Fruit fly (Drosophila melanogaster) whole organism, embryonic: ENCODE data around the gene CG46439.

Source experiments
- Atf3 ChIP-seq: fragments of 200-800 bp; sonication (Bioruptor generic); optimal IDR thresholded peaks from 3 replicates; lab custom pipeline; 2016; ENCODE audit warnings: missing biosample characterization, missing genetic modification characterization
- Bgb ChIP-seq: fragments of 200-800 bp; sonication (Bioruptor generic); IDR thresholded peaks from 2 replicates; pipeline ENCODE4 v1.3.6; 2022; ENCODE audit warnings: missing biosample characterization, missing genetic modification characterization; ENCODE audit not compliant: partially characterized antibody
- CG1233 ChIP-seq: fragments of 200-800 bp; sonication (Bioruptor generic); optimal IDR thresholded peaks from 4 replicates; lab custom pipeline; 2018; ENCODE audit warnings: missing biosample characterization, mild to moderate bottlenecking, missing genetic modification characterization
- CG12659 ChIP-seq: fragments of 200-800 bp; sonication (Bioruptor generic); optimal IDR thresholded peaks from 3 replicates; lab custom pipeline; 2017; ENCODE audit warnings: mild to moderate bottlenecking, missing biosample characterization, missing genetic modification reagents, missing genetic modification characterization
- CG12769 ChIP-seq: fragments of 200-800 bp; sonication (Bioruptor generic); optimal IDR thresholded peaks from 2 replicates; lab custom pipeline; 2019; ENCODE audit warnings: missing biosample characterization, mild to moderate bottlenecking, missing genetic modification characterization, moderate library complexity
- CG13287 ChIP-seq: fragments of 200-800 bp; sonication (Bioruptor generic); IDR thresholded peaks from 2 replicates; pipeline ENCODE4 v1.3.6; 2022; ENCODE audit warnings: missing biosample characterization, missing genetic modification characterization; ENCODE audit not compliant: partially characterized antibody
- CG14014 ChIP-seq: fragments of 200-800 bp; sonication (Bioruptor generic); IDR thresholded peaks from 2 replicates; pipeline ENCODE4 v1.3.6; 2022; ENCODE audit warnings: missing biosample characterization, missing genetic modification characterization
- CG1529 ChIP-seq: fragments of 200-800 bp; sonication (Bioruptor generic); optimal IDR thresholded peaks from 3 replicates; lab custom pipeline; 2018; ENCODE audit warnings: missing biosample characterization, missing genetic modification characterization
- CG15514 ChIP-seq: fragments of 200-800 bp; sonication (Bioruptor generic); optimal IDR thresholded peaks from 3 replicates; lab custom pipeline; 2017; ENCODE audit warnings: missing biosample characterization, missing genetic modification characterization, mild to moderate bottlenecking, moderate library complexity, missing genetic modification reagents
- CG17186 ChIP-seq: fragments of 200-800 bp; sonication (Bioruptor generic); optimal IDR thresholded peaks from 3 replicates; lab custom pipeline; 2017; ENCODE audit warnings: missing biosample characterization, missing genetic modification reagents, missing genetic modification characterization
- CG31224 ChIP-seq: fragments of 200-800 bp; sonication (Bioruptor generic); IDR thresholded peaks from 2 replicates; pipeline ENCODE4 v1.3.6; 2022; ENCODE audit warnings: missing biosample characterization, missing genetic modification characterization
- CG32532 ChIP-seq: fragments of 200-800 bp; sonication (Bioruptor generic); IDR thresholded peaks from 2 replicates; pipeline ENCODE4 v1.3.6; 2022; ENCODE audit warnings: missing biosample characterization, missing genetic modification characterization
- CG32767 ChIP-seq: fragments of 200-800 bp; sonication (Bioruptor generic); IDR thresholded peaks from 2 replicates; pipeline ENCODE4 v1.3.6; 2022; ENCODE audit warnings: missing biosample characterization, missing genetic modification characterization
- CG32772 ChIP-seq: fragments of 200-800 bp; sonication (Bioruptor generic); IDR thresholded peaks from 2 replicates; pipeline ENCODE4 v1.3.6; 2022; ENCODE audit warnings: missing biosample characterization, missing genetic modification characterization
- CG3838 ChIP-seq: fragments of 200-800 bp; sonication (Bioruptor generic); optimal IDR thresholded peaks from 3 replicates; lab custom pipeline; 2016; ENCODE audit warnings: missing biosample characterization, missing genetic modification characterization
- CG5180 ChIP-seq: fragments of 200-800 bp; sonication (Bioruptor generic); optimal IDR thresholded peaks from 3 replicates; lab custom pipeline; 2017; ENCODE audit warnings: missing biosample characterization, missing genetic modification characterization, mild to moderate bottlenecking, moderate library complexity, missing genetic modification reagents
- CG6854 ChIP-seq: fragments of 200-800 bp; sonication (Bioruptor generic); optimal IDR thresholded peaks from 3 replicates; lab custom pipeline; 2017; ENCODE audit warnings: missing biosample characterization, mild to moderate bottlenecking, missing genetic modification characterization
- CG8089 ChIP-seq: fragments of 200-800 bp; sonication (Bioruptor generic); optimal IDR thresholded peaks from 3 replicates; lab custom pipeline; 2016; ENCODE audit warnings: missing biosample characterization, missing genetic modification characterization
- CG8944 ChIP-seq: fragments of 200-800 bp; sonication (Bioruptor generic); optimal IDR thresholded peaks from 3 replicates; lab custom pipeline; 2016; ENCODE audit warnings: missing biosample characterization, missing genetic modification characterization
- CHES-1-like ChIP-seq: fragments of 200-800 bp; sonication (Bioruptor generic); optimal IDR thresholded peaks from 2 replicates; lab custom pipeline; 2016; ENCODE audit warnings: missing biosample characterization, missing genetic modification characterization
- Dfd ChIP-seq, 2 experiments: fragments of >200 bp; optimal IDR thresholded peaks; 2 replicates each; lab custom pipeline; 2017; ENCODE audit warnings: missing biosample characterization in 2 of 2, missing genetic modification characterization in 2 of 2
- HmgZ ChIP-seq: fragments of 200-800 bp; sonication (Bioruptor generic); optimal IDR thresholded peaks from 2 replicates; lab custom pipeline; 2018; ENCODE audit warnings: missing biosample characterization, mild to moderate bottlenecking, missing genetic modification characterization
- Hmx ChIP-seq: fragments of 200-800 bp; sonication (Bioruptor generic); optimal IDR thresholded peaks from 2 replicates; lab custom pipeline; 2016; ENCODE audit warnings: missing biosample characterization, missing genetic modification characterization
- Hr78 ChIP-seq, 2 experiments: fragments of 200-800 bp in 1 of 2; fragments of >200 bp in 1 of 2; sonication (Bioruptor generic) in 1 of 2; optimal IDR thresholded peaks; 2 replicates each; lab custom pipeline; 2017 to 2019; ENCODE audit warnings: missing biosample characterization in 2 of 2, missing genetic modification characterization in 2 of 2, mild to moderate bottlenecking in 1 of 2, moderate library complexity in 1 of 2
- Lhr ChIP-seq: fragments of 200-800 bp; sonication (Bioruptor generic); optimal IDR thresholded peaks from 3 replicates; lab custom pipeline; 2017; ENCODE audit warnings: mild to moderate bottlenecking, missing biosample characterization, missing genetic modification reagents, missing genetic modification characterization
- MESR4 ChIP-seq: fragments of 200-800 bp; sonication (Bioruptor generic); optimal IDR thresholded peaks from 2 replicates; lab custom pipeline; 2018; ENCODE audit warnings: missing biosample characterization, mild to moderate bottlenecking, missing genetic modification characterization, moderate library complexity
- Pdp1 ChIP-seq, 2 experiments: fragments of 200-800 bp; sonication (Bioruptor generic); optimal IDR thresholded peaks; 3 replicates each; lab custom pipeline; 2016; ENCODE audit warnings: missing biosample characterization in 2 of 2, missing genetic modification characterization in 2 of 2, mild to moderate bottlenecking in 1 of 2, moderate library complexity in 1 of 2
- Side ChIP-seq: fragments of 200-800 bp; sonication (Bioruptor generic); optimal IDR thresholded peaks from 2 replicates; lab custom pipeline; 2016; ENCODE audit warnings: missing biosample characterization, missing genetic modification characterization
- Trl ChIP-seq, 3 experiments: fragments of >200 bp in 2 of 3; fragments of 200-800 bp in 1 of 3; sonication (Bioruptor generic) in 1 of 3; optimal IDR thresholded peaks; 2 replicates in 1 of 3; 3 replicates in 2 of 3; lab custom pipeline; 2016 to 2017; ENCODE audit warnings: missing biosample characterization in 1 of 3, missing genetic modification characterization in 1 of 3
- ab ChIP-seq: fragments of 200-800 bp; sonication (Bioruptor generic); optimal IDR thresholded peaks from 2 replicates; lab custom pipeline; 2016; ENCODE audit warnings: missing biosample characterization, missing genetic modification characterization
- ac ChIP-seq: fragments of 200-800 bp; sonication (Bioruptor generic); optimal IDR thresholded peaks from 3 replicates; lab custom pipeline; 2017; ENCODE audit warnings: missing biosample characterization, mild to moderate bottlenecking, missing genetic modification characterization
- al ChIP-seq: fragments of 200-800 bp; sonication (Bioruptor generic); IDR thresholded peaks from 2 replicates; pipeline ENCODE4 v1.3.6; 2022; ENCODE audit warnings: missing biosample characterization, missing genetic modification characterization
- aop ChIP-seq: fragments of 200-800 bp; sonication (Bioruptor generic); IDR thresholded peaks from 2 replicates; pipeline ENCODE4 v1.3.6; 2022; ENCODE audit warnings: missing biosample characterization, missing genetic modification characterization
- bowl ChIP-seq: fragments of 200-800 bp; sonication (Bioruptor generic); IDR thresholded peaks from 2 replicates; pipeline ENCODE4 v1.3.6; 2022; ENCODE audit warnings: missing biosample characterization, missing genetic modification characterization
- dati ChIP-seq: fragments of 200-800 bp; sonication (Bioruptor generic); IDR thresholded peaks from 2 replicates; pipeline ENCODE4 v1.3.6; 2022; ENCODE audit warnings: missing biosample characterization, missing genetic modification characterization
- dm ChIP-seq: fragments of 200-800 bp; sonication (Bioruptor generic); optimal IDR thresholded peaks from 3 replicates; lab custom pipeline; 2016; ENCODE audit warnings: missing biosample characterization, missing genetic modification characterization
- dmrt11E ChIP-seq: fragments of 200-800 bp; sonication (Bioruptor generic); optimal IDR thresholded peaks from 3 replicates; lab custom pipeline; 2018; ENCODE audit warnings: missing biosample characterization, mild to moderate bottlenecking, missing genetic modification characterization, moderate library complexity
- dpn ChIP-seq, 2 experiments: fragments of 200-800 bp; sonication (Bioruptor generic); optimal IDR thresholded peaks; 3 replicates each; lab custom pipeline; 2016; ENCODE audit warnings: missing biosample characterization in 2 of 2, missing genetic modification characterization in 2 of 2
- ems ChIP-seq: fragments of 200-800 bp; sonication (Bioruptor generic); optimal IDR thresholded peaks from 3 replicates; lab custom pipeline; 2016; ENCODE audit warnings: missing biosample characterization, missing genetic modification characterization
- esg ChIP-seq: fragments of 200-800 bp; sonication (Bioruptor generic); conservative IDR thresholded peaks from 2 replicates; pipeline ENCODE4 v1.3.6; 2022; ENCODE audit warnings: missing biosample characterization, missing genetic modification characterization
- fu2 ChIP-seq: fragments of 200-800 bp; sonication (Bioruptor generic); optimal IDR thresholded peaks from 2 replicates; lab custom pipeline; 2016; ENCODE audit warnings: missing biosample characterization, missing genetic modification characterization
- jumu ChIP-seq: fragments of 200-800 bp; sonication (Bioruptor generic); optimal IDR thresholded peaks from 3 replicates; lab custom pipeline; 2016; ENCODE audit warnings: missing biosample characterization, missing genetic modification characterization
- lbe ChIP-seq: fragments of 200-800 bp; sonication (Bioruptor generic); optimal IDR thresholded peaks from 2 replicates; lab custom pipeline; 2016; ENCODE audit warnings: missing biosample characterization, mild to moderate bottlenecking, missing genetic modification characterization
- luna ChIP-seq: fragments of 200-800 bp; sonication (Bioruptor generic); optimal IDR thresholded peaks from 2 replicates; lab custom pipeline; 2016; ENCODE audit warnings: missing biosample characterization, missing genetic modification characterization
- nerfin-1 ChIP-seq: fragments of 200-800 bp; sonication (Bioruptor generic); optimal IDR thresholded peaks from 3 replicates; lab custom pipeline; 2019; ENCODE audit warnings: missing biosample characterization, mild to moderate bottlenecking, missing genetic modification characterization, moderate library complexity
- otp ChIP-seq: fragments of 200-800 bp; sonication (Bioruptor generic); IDR thresholded peaks from 3 replicates; pipeline ENCODE4, ENCODE4 v1.3.6; 2022; ENCODE audit warnings: missing biosample characterization, missing genetic modification characterization
- peb ChIP-seq: fragments of 200-800 bp; sonication (Bioruptor generic); IDR thresholded peaks from 2 replicates; pipeline ENCODE4 v1.3.6; 2022; ENCODE audit warnings: missing biosample characterization, missing genetic modification characterization
- pnt ChIP-seq: fragments of 200-800 bp; sonication (Bioruptor generic); optimal IDR thresholded peaks from 3 replicates; lab custom pipeline; 2016; ENCODE audit warnings: missing biosample characterization, missing genetic modification characterization
- slou ChIP-seq: fragments of 200-800 bp; sonication (Bioruptor generic); optimal IDR thresholded peaks from 3 replicates; lab custom pipeline; 2016; ENCODE audit warnings: missing biosample characterization, missing genetic modification characterization
- sqz ChIP-seq: fragments of 200-800 bp; sonication (Bioruptor generic); optimal IDR thresholded peaks from 3 replicates; lab custom pipeline; 2018; ENCODE audit warnings: missing biosample characterization, mild to moderate bottlenecking, missing genetic modification characterization

Gene CG46439

DNA sequence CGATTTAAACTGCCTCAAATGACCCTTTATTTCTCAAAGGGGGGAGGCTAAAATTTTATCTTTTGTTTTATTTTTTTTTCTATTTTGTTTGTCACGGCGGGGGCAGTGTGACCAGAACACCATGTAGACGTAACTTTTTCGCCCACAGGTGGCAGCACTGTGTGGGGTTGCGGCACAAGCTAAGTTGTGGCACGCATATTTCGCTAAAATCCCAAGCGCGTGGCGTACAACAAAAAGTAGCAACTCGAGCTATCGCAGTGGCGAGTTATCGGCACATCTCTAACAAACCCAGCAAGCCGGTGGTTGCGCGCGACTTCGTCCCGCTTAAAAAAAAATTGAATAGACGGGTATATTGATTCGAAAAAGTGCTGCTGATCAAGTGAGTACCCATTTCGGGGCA is 27.0 kb upstream of the CG46439 start, which contains the start of the genes Ufd1 and NaPi-III (continued):
- TF ChIP-seq CG15514 (GFP tag; lab: Kevin White, UChicago) (peak; percentile 80), ab (GFP tag; lab: Kevin White, UChicago) (no peak), CG8089 (GFP tag; lab: Kevin White, UChicago) (peak; percentile 50), Lhr (GFP tag; lab: Kevin White, UChicago) (peak; percentile 98), CG17186 (GFP tag; lab: Kevin White, UChicago) (peak; percentile 92), CG32532 (GFP tag; lab: Robert Waterston, UW) (peak; percentile 75), CG1233 (GFP tag; lab: Kevin White, UChicago) (no peak), Side (GFP tag; lab: Kevin White, UChicago) (peak; percentile 20), Dfd (GFP tag; optimal IDR thresholded peaks at IDR 0.05; lab: Kevin White, UChicago) (no peak), luna (GFP tag; lab: Kevin White, UChicago) (peak; percentile 2), CG32772 (GFP tag; lab: Robert Waterston, UW) (peak; percentile 85), CG32767 (GFP tag; lab: Robert Waterston, UW) (peak; percentile 57; the same call in 1 of the 2 replicates), sqz (GFP tag; lab: Kevin White, UChicago) (peak; percentile 88), CG5180 (GFP tag; lab: Kevin White, UChicago) (no peak), CG8944 (GFP tag; lab: Kevin White, UChicago) (peak; percentile 36), dm (GFP tag; lab: Kevin White, UChicago) (peak; percentile 73), CG13287 (GFP tag; lab: Robert Waterston, UW) (peak; percentile 94), fu2 (peak; percentile 17), nerfin-1 (tag; lab: Kevin White, UChicago) (peak; percentile 41), CG1529 (no peak), CG12769 (tag; lab: Kevin White, UChicago) (peak; percentile 67), Trl (optimal IDR thresholded peaks at IDR 0.05; lab: Kevin White, UChicago) (no peak), Trl (GFP tag; optimal IDR thresholded peaks at IDR 0.05; lab: Kevin White, UChicago) (peak; percentile 2), MESR4 (GFP tag; lab: Kevin White, UChicago) (peak; percentile 87), CG3838 (no peak), CG6854 (GFP tag; lab: Kevin White, UChicago) (no peak), Pdp1 (GFP tag; optimal IDR thresholded peaks at IDR 0.05; lab: Kevin White, UChicago) (peak in 1 of 2 experiments; percentile 74), HmgZ (tag; lab: Kevin White, UChicago) (peak; percentile 91), peb (GFP tag; lab: Robert Waterston, UW) (no peak), Hmx (GFP tag; lab: Kevin White, UChicago) (no peak), dati (GFP tag; lab: Robert Waterston, UW) (no peak), CG12659 (GFP tag; lab: Kevin White, UChicago) (peak; percentile 89), al (GFP tag; lab: Robert Waterston, UW) (0 out of 2 replicates have a peak, but pooled peaks have one; percentile 19), CG31224 (no peak), lbe (no peak), pnt (GFP tag; lab: Kevin White, UChicago) (peak; percentile 26), otp (no peak), bowl (GFP tag; lab: Robert Waterston, UW) (no peak), Atf3 (GFP tag; lab: Kevin White, UChicago) (peak; percentile 5), CG14014 (GFP tag; lab: Robert Waterston, UW) (0 out of 2 replicates have a peak, but pooled peaks have one; percentile 21), Bgb (GFP tag; lab: Robert Waterston, UW) (peak; percentile 91), dpn (GFP tag; optimal IDR thresholded peaks at IDR 0.05; lab: Kevin White, UChicago) (peak; percentile 46 to 62), Hr78 (GFP tag; optimal IDR thresholded peaks at IDR 0.05; lab: Kevin White, UChicago) (no peak), jumu (GFP tag; lab: Kevin White, UChicago) (peak; percentile 79), aop (GFP tag; lab: Robert Waterston, UW) (no peak), dmrt11E (tag; lab: Kevin White, UChicago) (peak; percentile 20), CHES-1-like (GFP tag; lab: Kevin White, UChicago) (peak; percentile 87), ems (GFP tag; lab: Kevin White, UChicago) (peak; percentile 23), ac (GFP tag; lab: Kevin White, UChicago) (no peak), slou (GFP tag; lab: Kevin White, UChicago) (no peak), esg (GFP tag; lab: Robert Waterston, UW) (no peak)
